Fruit fly (Drosophila melanogaster): ENCODE data around the gene CG7714.

DNA sequence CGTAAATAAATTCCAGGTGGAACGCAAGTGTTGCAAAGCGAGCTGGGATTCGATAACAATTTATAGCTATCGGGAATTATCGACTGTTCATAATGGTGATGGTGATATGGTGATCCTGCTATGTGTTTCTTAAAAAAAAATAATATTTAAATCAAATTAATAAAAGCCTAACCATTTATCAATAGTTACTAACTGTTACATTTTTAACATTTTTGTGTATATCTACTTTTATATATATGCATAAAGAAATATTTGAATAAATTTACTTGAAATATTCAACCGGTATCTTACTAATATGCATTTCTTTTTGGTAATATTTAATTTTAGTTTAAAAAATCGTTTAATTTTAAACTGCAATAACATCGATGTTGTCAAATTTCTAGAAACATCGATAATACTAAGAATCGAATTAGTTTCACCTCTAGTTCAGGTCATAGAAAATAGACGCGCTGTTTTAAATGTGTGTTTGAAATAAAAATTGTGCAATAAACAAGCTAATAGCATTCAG, 19.8 kb upstream of the CG7714 start, which contains the start of the genes PGS1 and gwl:
- TF ChIP-seq CG8478 (optimal IDR thresholded peaks at IDR 0.05) (no peak), usp (GFP tag; optimal IDR thresholded peaks at IDR 0.05) (no peak), psq (optimal IDR thresholded peaks at IDR 0.05) (no peak), Dll (optimal IDR thresholded peaks at IDR 0.05) (no peak), pan (optimal IDR thresholded peaks at IDR 0.05) (no peak)
